Worm (Caenorhabditis elegans) whole organism, midembryonic: ENCODE data around the gene ifas-3.

Experiments
- tab-1 ChIP-seq: fragments of 200-800 bp; sonication (Bioruptor generic); IDR thresholded peaks from 2 replicates; pipeline ENCODE4 v1.3.6; 2022; ENCODE audit warnings: missing genetic modification characterization, missing compliant biosample characterization
- ztf-23 ChIP-seq: fragments of 200-800 bp; sonication (Bioruptor generic); IDR thresholded peaks from 2 replicates; pipeline ENCODE4 v1.3.6; 2022; ENCODE audit warnings: missing genetic modification reagents, missing genetic modification characterization, missing compliant biosample characterization
- ztf-29 ChIP-seq: fragments of 200-800 bp; sonication (Bioruptor generic); IDR thresholded peaks from 2 replicates; pipeline ENCODE4 v1.3.6; 2022; ENCODE audit warnings: missing genetic modification reagents, missing genetic modification characterization, missing compliant biosample characterization

ce11 chrIV:15906059-15906632, 44.5 kb downstream of the ifas-3 start, which contains the start of gene srv-15:
- TF ChIP-seq tab-1 (GFP tag; lab: Robert Waterston, UW), result no peak
- no peak for TF ChIP-seq ztf-29 (GFP tag; lab: Robert Waterston, UW)
- no peak for TF ChIP-seq ztf-23
